Fruit fly (Drosophila melanogaster): ENCODE measurements around the gene rump.

DNA sequence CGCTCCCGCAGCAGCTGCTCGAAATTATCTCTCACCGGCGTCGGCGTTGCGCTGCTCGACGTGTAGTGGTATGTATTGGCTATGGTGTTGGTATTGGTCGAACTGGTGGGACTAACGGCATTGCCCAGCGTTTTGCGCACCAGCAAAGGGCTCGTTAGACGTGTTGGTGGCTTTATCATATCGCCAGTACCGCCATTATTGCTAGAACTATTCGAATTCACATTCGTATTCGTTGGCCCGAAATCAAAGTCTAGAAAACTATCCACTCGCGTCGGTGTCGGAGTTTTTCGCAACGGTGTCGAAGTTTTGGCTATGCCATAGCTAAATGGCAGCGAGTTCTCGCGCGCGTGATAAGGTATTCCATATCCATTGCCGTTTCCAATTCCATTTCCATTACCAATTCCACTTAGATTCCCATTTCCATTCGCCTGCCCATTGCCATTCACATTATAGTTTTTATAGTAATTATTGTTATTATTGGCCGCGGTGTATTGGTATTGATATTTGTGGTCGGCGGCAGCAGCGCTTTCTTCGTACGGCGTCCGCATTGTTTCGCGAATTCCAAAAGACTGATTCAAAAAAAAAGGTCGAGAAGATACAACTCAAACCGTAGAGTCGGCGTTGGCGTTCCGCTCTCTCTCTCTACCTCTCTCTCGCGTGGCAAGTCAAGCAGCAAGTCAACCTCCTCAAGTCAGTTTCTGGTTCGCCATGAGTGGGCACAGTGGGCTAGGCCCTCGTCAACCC lies 22.5 kb upstream of the rump start, which contains the start of gene by:
- TF ChIP-seq CG15073 (GFP tag; optimal IDR thresholded peaks at IDR 0.05) (no peak), PHDP (tag; optimal IDR thresholded peaks at IDR 0.05) (no peak), CG4328 (GFP tag; optimal IDR thresholded peaks at IDR 0.05) (no peak)
